Fruit fly (Drosophila melanogaster) whole organism, wandering third instar larva: ENCODE data around the gene CRAT.

ENCODE experiments used
- Abd-B ChIP-seq: fragments of >200 bp; optimal IDR thresholded peaks from 2 replicates; lab custom pipeline; 2017; ENCODE audit warnings: missing biosample characterization, missing genetic modification characterization
- CG32264 ChIP-seq: fragments of 200-800 bp; sonication (Bioruptor generic); optimal IDR thresholded peaks from 2 replicates; lab custom pipeline; 2016; ENCODE audit warnings: missing biosample characterization, missing genetic modification characterization
- CG9705 ChIP-seq: fragments of 200-800 bp; sonication (Bioruptor generic); optimal IDR thresholded peaks from 2 replicates; lab custom pipeline; 2018; ENCODE audit warnings: missing biosample characterization, mild to moderate bottlenecking, missing genetic modification characterization
- CrebA ChIP-seq: fragments of 200-800 bp; sonication (Bioruptor generic); optimal IDR thresholded peaks from 2 replicates; lab custom pipeline; 2016; ENCODE audit warnings: missing biosample characterization, mild to moderate bottlenecking, missing genetic modification characterization, borderline replicate concordance
- Dif ChIP-seq: fragments of 200-275, 200-300 bp; sonication (Bioruptor generic); optimal IDR thresholded peaks from 2 replicates; lab custom pipeline; 2018; ENCODE audit warnings: missing biosample characterization, missing genetic modification characterization; ENCODE audit not compliant: partially characterized antibody
- GATAd ChIP-seq: sonication (Bioruptor generic); optimal IDR thresholded peaks from 2 replicates; lab custom pipeline; 2016; ENCODE audit warnings: missing biosample characterization, missing genetic modification characterization
- HLH106 ChIP-seq: fragments of 200-800 bp; optimal IDR thresholded peaks from 3 replicates; lab custom pipeline; 2019; ENCODE audit warnings: missing biosample characterization, mild to moderate bottlenecking, missing genetic modification characterization, moderate library complexity
- Hnf4 ChIP-seq: fragments of 200-800 bp; sonication (Bioruptor generic); optimal IDR thresholded peaks from 2 replicates; lab custom pipeline; 2016; ENCODE audit warnings: missing biosample characterization, mild to moderate bottlenecking, missing genetic modification characterization
- Hr78 ChIP-seq: fragments of >200 bp; optimal IDR thresholded peaks from 2 replicates; lab custom pipeline; 2017; ENCODE audit warnings: missing biosample characterization, missing genetic modification characterization
- Hr83 ChIP-seq: fragments of 200-300 bp; sonication (Bioruptor generic); optimal IDR thresholded peaks from 2 replicates; lab custom pipeline; 2016; ENCODE audit warnings: missing biosample characterization, mild to moderate bottlenecking, missing genetic modification characterization, moderate library complexity; ENCODE audit not compliant: poor library complexity, severe bottlenecking
- Jra ChIP-seq: sonication (Bioruptor generic); optimal IDR thresholded peaks from 2 replicates; lab custom pipeline; 2016; ENCODE audit warnings: missing biosample characterization, missing genetic modification characterization
- Mio ChIP-seq: sonication (Bioruptor generic); optimal IDR thresholded peaks from 2 replicates; lab custom pipeline; 2016; ENCODE audit warnings: missing biosample characterization, missing genetic modification characterization
- Myc ChIP-seq: fragments of >200 bp; optimal IDR thresholded peaks from 2 replicates; lab custom pipeline; 2017
- N ChIP-seq: fragments of >200 bp; optimal IDR thresholded peaks from 2 replicates; lab custom pipeline; 2018; ENCODE audit warnings: missing biosample characterization, missing external identifiers, missing genetic modification characterization
- OdsH ChIP-seq: fragments of 200-800 bp; sonication (Bioruptor generic); optimal IDR thresholded peaks from 2 replicates; lab custom pipeline; 2016; ENCODE audit warnings: missing biosample characterization, mild to moderate bottlenecking, missing genetic modification characterization
- Rel ChIP-seq, 2 experiments: fragments of 200-800 bp; sonication (Bioruptor generic) in 1 of 2; optimal IDR thresholded peaks; 2 replicates in 1 of 2; 3 replicates in 1 of 2; lab custom pipeline; 2016 to 2019; ENCODE audit warnings: mild to moderate bottlenecking in 2 of 2, missing biosample characterization in 2 of 2, missing genetic modification characterization in 2 of 2, moderate library complexity in 1 of 2
- Sp1 ChIP-seq: fragments of 200-800 bp; sonication (Bioruptor generic); optimal IDR thresholded peaks from 3 replicates; lab custom pipeline; 2019; ENCODE audit warnings: missing biosample characterization, mild to moderate bottlenecking, missing genetic modification characterization, moderate library complexity
- Vsx2 ChIP-seq: fragments of 200-300, 225-300 bp; sonication (Bioruptor generic); optimal IDR thresholded peaks from 2 replicates; lab custom pipeline; 2018; ENCODE audit warnings: missing biosample characterization, missing genetic modification characterization; ENCODE audit not compliant: partially characterized antibody
- br ChIP-seq: fragments of 200-800 bp; sonication (Bioruptor generic); optimal IDR thresholded peaks from 2 replicates; lab custom pipeline; 2016; ENCODE audit warnings: missing biosample characterization, missing genetic modification characterization
- brk ChIP-seq: fragments of 200-800 bp; sonication (Bioruptor generic); optimal IDR thresholded peaks from 2 replicates; lab custom pipeline; 2016; ENCODE audit warnings: missing biosample characterization, mild to moderate bottlenecking, missing genetic modification characterization
- dl ChIP-seq, 2 experiments: fragments of 175-275, 200-275 bp in 1 of 2; fragments of 200-275 bp in 1 of 2; sonication (Bioruptor generic); optimal IDR thresholded peaks; lab custom pipeline; 2018; ENCODE audit warnings: mild to moderate bottlenecking in 2 of 2, missing biosample characterization in 2 of 2, missing genetic modification characterization in 2 of 2, moderate library complexity in 2 of 2; ENCODE audit not compliant: partially characterized antibody in 2 of 2, insufficient read depth in 1 of 2
- dmrt93B ChIP-seq: fragments of 200-800 bp; sonication (Bioruptor generic); optimal IDR thresholded peaks from 2 replicates; lab custom pipeline; 2018; ENCODE audit warnings: missing biosample characterization, mild to moderate bottlenecking, missing genetic modification characterization
- dsf ChIP-seq: sonication (Bioruptor generic); optimal IDR thresholded peaks from 2 replicates; lab custom pipeline; 2016; ENCODE audit warnings: missing biosample characterization, missing genetic modification characterization, borderline replicate concordance
- ey ChIP-seq: fragments of 200-800 bp; sonication (Bioruptor generic); optimal IDR thresholded peaks from 2 replicates; lab custom pipeline; 2016; ENCODE audit warnings: missing biosample characterization, missing genetic modification characterization
- foxo ChIP-seq, 2 experiments: fragments of 200-800 bp; sonication (Bioruptor generic); optimal IDR thresholded peaks; 2 replicates in 1 of 2; 3 replicates in 1 of 2; lab custom pipeline; 2016 to 2017; ENCODE audit warnings: missing biosample characterization in 2 of 2, missing genetic modification characterization in 2 of 2
- fru ChIP-seq: fragments of 200-800 bp; sonication (Bioruptor generic); optimal IDR thresholded peaks from 3 replicates; lab custom pipeline; 2016; ENCODE audit warnings: missing biosample characterization, mild to moderate bottlenecking, missing genetic modification characterization
- h ChIP-seq: fragments of 200-800 bp; sonication (Bioruptor generic); optimal IDR thresholded peaks from 3 replicates; lab custom pipeline; 2016; ENCODE audit warnings: missing biosample characterization, mild to moderate bottlenecking, missing genetic modification characterization
- lola ChIP-seq: fragments of >200 bp; optimal IDR thresholded peaks from 2 replicates; lab custom pipeline; 2017; ENCODE audit warnings: missing biosample characterization, missing genetic modification characterization
- psq ChIP-seq: fragments of 200-800 bp; sonication (Bioruptor generic); optimal IDR thresholded peaks from 3 replicates; lab custom pipeline; 2017; ENCODE audit warnings: missing biosample characterization, mild to moderate bottlenecking, missing genetic modification characterization, moderate library complexity
- rgr ChIP-seq: fragments of 200-800 bp; sonication (Bioruptor generic); optimal IDR thresholded peaks from 3 replicates; lab custom pipeline; 2016; ENCODE audit warnings: missing biosample characterization, mild to moderate bottlenecking, missing genetic modification characterization
- sage ChIP-seq: fragments of 200-800 bp; sonication (Bioruptor generic); optimal IDR thresholded peaks from 2 replicates; lab custom pipeline; 2016; ENCODE audit warnings: missing biosample characterization, mild to moderate bottlenecking, missing genetic modification characterization
- sv ChIP-seq: fragments of 200-800 bp; sonication (Bioruptor generic); optimal IDR thresholded peaks from 3 replicates; lab custom pipeline; 2016; ENCODE audit warnings: missing biosample characterization, missing genetic modification characterization
- tai ChIP-seq: sonication (Bioruptor generic); optimal IDR thresholded peaks from 2 replicates; lab custom pipeline; 2016; ENCODE audit warnings: missing biosample characterization, missing genetic modification characterization
- usp ChIP-seq: fragments of >200 bp; optimal IDR thresholded peaks from 2 replicates; lab custom pipeline; 2017; ENCODE audit warnings: missing biosample characterization, missing genetic modification characterization
- woc ChIP-seq: sonication (Bioruptor generic); optimal IDR thresholded peaks from 2 replicates; lab custom pipeline; 2016; ENCODE audit warnings: missing biosample characterization, mild to moderate bottlenecking, missing genetic modification characterization

CRAT gene

DNA sequence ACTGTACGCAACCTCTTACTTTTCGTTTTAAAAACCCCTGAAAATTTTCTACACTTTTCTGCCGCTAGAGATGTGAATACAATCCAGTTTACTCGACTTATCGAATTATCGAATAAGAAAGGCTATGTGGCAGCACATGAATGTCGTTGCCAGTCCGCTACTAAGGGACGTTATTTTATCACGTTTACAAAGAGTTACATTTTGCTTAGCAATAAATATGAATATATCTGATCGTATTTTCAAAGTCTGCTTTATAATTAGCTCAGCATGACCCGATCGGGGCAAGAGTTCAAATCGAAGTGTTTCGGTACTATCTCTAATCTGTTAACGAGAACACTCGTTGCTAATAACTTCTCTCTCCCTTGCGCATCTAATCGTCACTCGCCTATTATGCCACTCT lies 7.7 kb downstream of the CRAT start, which contains the start of gene CG42724:
Gene CG42724 (minus strand): TSS at position 189 of the 400 bp plus-strand sequence.
- no peak for TF ChIP-seq Mio (GFP tag; lab: Kevin White, UChicago)
- no peak for TF ChIP-seq tai (GFP tag; lab: Kevin White, UChicago)
- no peak for TF ChIP-seq brk
- TF ChIP-seq Hr83, result no peak
- no peak for TF ChIP-seq CrebA (GFP tag; lab: Kevin White, UChicago)
- TF ChIP-seq Hr78 (GFP tag; lab: Kevin White, UChicago), result no peak
- TF ChIP-seq psq, result peak; percentile 20
- TF ChIP-seq Rel (GFP tag; optimal IDR thresholded peaks at IDR 0.05; lab: Kevin White, UChicago), result no peak
- no peak for TF ChIP-seq Rel (tag; optimal IDR thresholded peaks at IDR 0.05; lab: Kevin White, UChicago)
- no peak for TF ChIP-seq fru (GFP tag; lab: Kevin White, UChicago)
- no peak for TF ChIP-seq GATAd (GFP tag; lab: Kevin White, UChicago)
- no peak for TF ChIP-seq dl (GFP tag; optimal IDR thresholded peaks at IDR 0.05; lab: Kevin White, UChicago; ENCODE audit: insufficient read depth in 1 of 2, partially characterized antibody in 2 of 2)
- TF ChIP-seq sage (GFP tag; lab: Kevin White, UChicago), result no peak
- no peak for TF ChIP-seq dmrt93B (GFP tag; lab: Kevin White, UChicago)
- no peak for TF ChIP-seq foxo (GFP tag; optimal IDR thresholded peaks at IDR 0.05; lab: Kevin White, UChicago)
- TF ChIP-seq h (GFP tag; lab: Kevin White, UChicago), result no peak
- TF ChIP-seq CG9705 (GFP tag; lab: Kevin White, UChicago), result peak; percentile 29
- peak; percentile 30 for TF ChIP-seq Myc (lab: Kevin White, UChicago)
- no peak for TF ChIP-seq lola (GFP tag; lab: Kevin White, UChicago)
- TF ChIP-seq woc, result no peak
- peak; percentile 42 for TF ChIP-seq sv (GFP tag; lab: Kevin White, UChicago)
- no peak for TF ChIP-seq Sp1 (GFP tag; lab: Kevin White, UChicago)
- TF ChIP-seq N, result no peak
- no peak for TF ChIP-seq Abd-B (GFP tag; lab: Kevin White, UChicago)
- TF ChIP-seq Dif (GFP tag; lab: Kevin White, UChicago), result no peak
- no peak for TF ChIP-seq Vsx2 (GFP tag; lab: Kevin White, UChicago)
- TF ChIP-seq OdsH (GFP tag; lab: Kevin White, UChicago), result no peak

DNA sequence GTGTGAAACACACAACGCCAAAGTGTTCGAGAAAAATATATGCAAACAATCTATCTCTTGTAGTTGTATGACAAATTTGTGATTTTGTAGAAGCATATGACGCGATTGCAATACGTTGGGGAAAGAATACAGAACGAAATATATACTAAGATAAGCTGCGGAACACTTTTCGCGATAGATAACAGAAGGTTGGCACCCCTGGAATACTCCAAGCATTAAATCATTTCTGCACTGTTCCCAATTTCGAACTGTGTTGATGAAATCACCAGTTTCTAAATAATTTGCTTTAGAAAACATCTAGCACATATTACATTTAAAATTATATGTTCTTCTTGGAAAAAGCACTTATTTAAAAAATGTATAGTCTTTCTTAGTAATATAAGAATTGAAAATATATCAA lies 21.4 kb downstream of the CRAT start:
- no peak for TF ChIP-seq Abd-B (GFP tag; lab: Kevin White, UChicago)
- TF ChIP-seq brk, result peak; percentile 25
- no peak for TF ChIP-seq CG32264 (GFP tag; lab: Kevin White, UChicago)
- TF ChIP-seq Jra (GFP tag; lab: Kevin White, UChicago), result no peak
- no peak for TF ChIP-seq h (GFP tag; lab: Kevin White, UChicago)
- TF ChIP-seq OdsH (GFP tag; lab: Kevin White, UChicago), result no peak

DNA sequence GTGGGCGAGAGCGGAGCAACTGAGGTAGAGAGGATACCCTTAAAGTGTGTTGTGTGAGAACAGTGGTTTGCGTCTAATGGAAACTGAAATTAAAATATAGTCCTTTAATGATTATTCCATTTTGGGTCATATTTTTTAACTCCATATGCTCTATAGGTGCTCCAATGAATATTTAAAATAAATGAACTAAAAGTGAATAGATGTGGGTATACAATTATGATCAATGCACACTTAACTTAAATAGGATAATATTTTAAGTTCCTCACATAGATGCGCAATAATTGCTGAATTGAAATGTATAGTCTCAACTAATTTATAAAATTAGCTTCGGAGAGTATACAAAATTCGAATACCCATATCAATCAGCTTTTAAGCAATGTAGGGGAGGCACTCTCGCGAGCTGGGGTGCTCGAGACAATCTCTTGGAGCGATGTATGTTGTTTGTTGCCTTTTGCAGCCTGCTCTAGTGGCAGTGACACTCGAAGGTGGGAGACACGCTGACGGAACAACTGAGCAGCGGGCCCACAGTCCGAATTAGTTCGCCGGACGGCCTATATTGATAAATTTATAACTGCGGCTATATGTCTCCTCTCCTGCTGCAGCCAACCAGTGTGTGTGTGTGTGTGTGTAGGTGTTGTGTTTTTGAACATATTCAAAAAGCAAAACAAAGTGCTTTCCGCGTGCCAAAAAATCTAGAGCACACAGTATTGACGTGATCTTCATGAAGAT lies 22.1 kb downstream of the CRAT start:
- TF ChIP-seq HLH106 (tag; lab: Kevin White, UChicago) (peak; percentile 73), sage (GFP tag; lab: Kevin White, UChicago) (peak; percentile 30), woc (peak; percentile 75), Hr83 (peak; percentile 10), Sp1 (GFP tag; lab: Kevin White, UChicago) (no peak), rgr (GFP tag; lab: Kevin White, UChicago) (peak; percentile 76), N (no peak), usp (GFP tag; lab: Kevin White, UChicago) (no peak), CG9705 (GFP tag; lab: Kevin White, UChicago) (peak; percentile 33), OdsH (GFP tag; lab: Kevin White, UChicago) (peak; percentile 81), psq (peak; percentile 91), ey (GFP tag; lab: Kevin White, UChicago) (peak; percentile 78), brk (peak; percentile 69), fru (GFP tag; lab: Kevin White, UChicago) (peak; percentile 87), h (GFP tag; lab: Kevin White, UChicago) (peak; percentile 83), Myc (lab: Kevin White, UChicago) (no peak), sv (GFP tag; lab: Kevin White, UChicago) (peak; percentile 9), Jra (GFP tag; lab: Kevin White, UChicago) (no peak), Hnf4 (GFP tag; lab: Kevin White, UChicago) (peak; percentile 60), foxo (GFP tag; optimal IDR thresholded peaks at IDR 0.05; lab: Kevin White, UChicago) (peak in 1 of 2 experiments; percentile 86), dsf (peak; percentile 30), Abd-B (GFP tag; lab: Kevin White, UChicago) (no peak), Dif (GFP tag; lab: Kevin White, UChicago) (peak; percentile 32), br (GFP tag; lab: Kevin White, UChicago) (peak; percentile 70)
